Fruit fly (Drosophila melanogaster) whole organism, embryonic: ENCODE results near the gene rtv.

Source experiments
- ATbp ChIP-seq: fragments of 200-800 bp; sonication (Bioruptor generic); optimal IDR thresholded peaks from 2 replicates; lab custom pipeline; 2017; ENCODE audit warnings: missing biosample characterization, mild to moderate bottlenecking, missing genetic modification characterization, missing genetic modification reagents
- Awh ChIP-seq: fragments of 200-800 bp; sonication (Bioruptor generic); IDR thresholded peaks from 2 replicates; pipeline ENCODE4, ENCODE4 v1.3.6; 2022; ENCODE audit warnings: missing biosample characterization, missing genetic modification characterization
- Bteb2 ChIP-seq: fragments of 200-800 bp; sonication (Bioruptor generic); optimal IDR thresholded peaks from 2 replicates; lab custom pipeline; 2016; ENCODE audit warnings: missing biosample characterization, missing genetic modification characterization
- CG10462 ChIP-seq: fragments of 200-800 bp; sonication (Bioruptor generic); optimal IDR thresholded peaks from 2 replicates; lab custom pipeline; 2016; ENCODE audit warnings: missing biosample characterization, missing genetic modification characterization
- CG10979 ChIP-seq: fragments of 200-800 bp; sonication (Bioruptor generic); optimal IDR thresholded peaks from 2 replicates; lab custom pipeline; 2018; ENCODE audit warnings: missing biosample characterization, mild to moderate bottlenecking, missing genetic modification characterization, moderate library complexity
- CG12659 ChIP-seq: fragments of 200-800 bp; sonication (Bioruptor generic); optimal IDR thresholded peaks from 3 replicates; lab custom pipeline; 2017; ENCODE audit warnings: mild to moderate bottlenecking, missing biosample characterization, missing genetic modification reagents, missing genetic modification characterization
- CG13894 ChIP-seq: fragments of 200-800 bp; sonication (Bioruptor generic); optimal IDR thresholded peaks from 3 replicates; lab custom pipeline; 2018; ENCODE audit warnings: missing biosample characterization, mild to moderate bottlenecking, missing genetic modification characterization, moderate library complexity
- CG1647 ChIP-seq: fragments of 200-800 bp; sonication (Bioruptor generic); optimal IDR thresholded peaks from 3 replicates; lab custom pipeline; 2016; ENCODE audit warnings: missing biosample characterization, missing genetic modification characterization
- CG16813 ChIP-seq: fragments of 200-800 bp; sonication (Bioruptor generic); IDR thresholded peaks from 3 replicates; pipeline ENCODE4 v1.3.6; 2022; ENCODE audit warnings: missing biosample characterization, missing genetic modification characterization; ENCODE audit not compliant: partially characterized antibody
- CG18011 ChIP-seq: fragments of 200-800 bp; sonication (Bioruptor generic); optimal IDR thresholded peaks from 2 replicates; lab custom pipeline; 2017; ENCODE audit warnings: missing biosample characterization, missing genetic modification characterization, mild to moderate bottlenecking, moderate library complexity, missing genotype
- CG18599 ChIP-seq: fragments of 200-800 bp; sonication (Bioruptor generic); optimal IDR thresholded peaks from 3 replicates; lab custom pipeline; 2017; ENCODE audit warnings: missing biosample characterization, missing genetic modification characterization, mild to moderate bottlenecking, moderate library complexity, missing genetic modification reagents
- CG2116 ChIP-seq: fragments of 200-800 bp; sonication (Bioruptor generic); optimal IDR thresholded peaks from 3 replicates; lab custom pipeline; 2018; ENCODE audit warnings: missing biosample characterization, mild to moderate bottlenecking, missing genetic modification characterization
- CG32767 ChIP-seq: fragments of 200-800 bp; sonication (Bioruptor generic); IDR thresholded peaks from 2 replicates; pipeline ENCODE4 v1.3.6; 2022; ENCODE audit warnings: missing biosample characterization, missing genetic modification characterization
- CG42726 ChIP-seq: fragments of 200-800 bp; sonication (Bioruptor generic); IDR thresholded peaks from 2 replicates; pipeline ENCODE4 v1.3.6; 2022; ENCODE audit warnings: missing biosample characterization, missing genetic modification characterization; ENCODE audit not compliant: partially characterized antibody
- CG4282 ChIP-seq: fragments of 200-800 bp; sonication (Bioruptor generic); optimal IDR thresholded peaks from 2 replicates; lab custom pipeline; 2016; ENCODE audit warnings: missing biosample characterization, missing genetic modification characterization
- CG4617 ChIP-seq: fragments of 200-800 bp; sonication (Bioruptor generic); optimal IDR thresholded peaks from 3 replicates; lab custom pipeline; 2016; ENCODE audit warnings: missing biosample characterization, missing genetic modification characterization, borderline replicate concordance
- CG7372 ChIP-seq: fragments of 200-800 bp; sonication (Bioruptor generic); IDR thresholded peaks from 2 replicates; pipeline ENCODE4 v1.3.6; 2022; ENCODE audit warnings: missing biosample characterization, missing genetic modification characterization
- CG7987 ChIP-seq: fragments of 200-800 bp; sonication (Bioruptor generic); optimal IDR thresholded peaks from 2 replicates; lab custom pipeline; 2018; ENCODE audit warnings: missing biosample characterization, mild to moderate bottlenecking, missing genetic modification characterization, moderate library complexity
- Gug ChIP-seq: fragments of 200-800 bp; sonication (Bioruptor generic); IDR thresholded peaks from 4 replicates; pipeline ENCODE4 v1.3.6; 2022; ENCODE audit warnings: missing biosample characterization, missing genetic modification characterization
- Hmx ChIP-seq: fragments of 200-800 bp; sonication (Bioruptor generic); optimal IDR thresholded peaks from 2 replicates; lab custom pipeline; 2016; ENCODE audit warnings: missing biosample characterization, missing genetic modification characterization
- Hr51 ChIP-seq, 2 experiments: fragments of 200-800 bp; sonication (Bioruptor generic); optimal IDR thresholded peaks; 2 replicates in 1 of 2; 3 replicates in 1 of 2; lab custom pipeline; 2016 to 2018; ENCODE audit warnings: missing biosample characterization in 2 of 2, missing genetic modification characterization in 2 of 2, mild to moderate bottlenecking in 1 of 2, moderate library complexity in 1 of 2
- Hr78 ChIP-seq, 2 experiments: fragments of 200-800 bp in 1 of 2; fragments of >200 bp in 1 of 2; sonication (Bioruptor generic) in 1 of 2; optimal IDR thresholded peaks; 2 replicates each; lab custom pipeline; 2017 to 2019; ENCODE audit warnings: missing biosample characterization in 2 of 2, missing genetic modification characterization in 2 of 2, mild to moderate bottlenecking in 1 of 2, moderate library complexity in 1 of 2
- MESR4 ChIP-seq: fragments of 200-800 bp; sonication (Bioruptor generic); optimal IDR thresholded peaks from 2 replicates; lab custom pipeline; 2018; ENCODE audit warnings: missing biosample characterization, mild to moderate bottlenecking, missing genetic modification characterization, moderate library complexity
- Meics ChIP-seq: fragments of 200-800 bp; sonication (Bioruptor generic); optimal IDR thresholded peaks from 2 replicates; lab custom pipeline; 2017; ENCODE audit warnings: missing biosample characterization, mild to moderate bottlenecking, missing genetic modification characterization
- Myb ChIP-seq: fragments of 200-800 bp; sonication (Bioruptor generic); optimal IDR thresholded peaks from 2 replicates; lab custom pipeline; 2016; ENCODE audit warnings: missing biosample characterization, missing genetic modification characterization
- NC2β ChIP-seq: fragments of 200-800 bp; sonication (Bioruptor generic); optimal IDR thresholded peaks from 2 replicates; lab custom pipeline; 2016; ENCODE audit warnings: missing biosample characterization, missing genetic modification characterization
- Neu2 ChIP-seq: fragments of 200-800 bp; sonication (Bioruptor generic); optimal IDR thresholded peaks from 3 replicates; lab custom pipeline; 2016; ENCODE audit warnings: missing biosample characterization, missing genetic modification characterization, borderline replicate concordance
- al ChIP-seq: fragments of 200-800 bp; sonication (Bioruptor generic); IDR thresholded peaks from 2 replicates; pipeline ENCODE4 v1.3.6; 2022; ENCODE audit warnings: missing biosample characterization, missing genetic modification characterization
- btn ChIP-seq: fragments of 200-800 bp; sonication (Bioruptor generic); optimal IDR thresholded peaks from 2 replicates; lab custom pipeline; 2016; ENCODE audit warnings: missing biosample characterization, missing genetic modification characterization
- fd64A ChIP-seq: fragments of 200-800 bp; sonication (Bioruptor generic); optimal IDR thresholded peaks from 3 replicates; lab custom pipeline; 2018; ENCODE audit warnings: missing biosample characterization, mild to moderate bottlenecking, missing genetic modification characterization
- gsb ChIP-seq: fragments of 200-800 bp; sonication (Bioruptor generic); IDR thresholded peaks from 2 replicates; pipeline ENCODE4 v1.3.6; 2022; ENCODE audit warnings: missing biosample characterization, missing genetic modification characterization
- hth ChIP-seq: fragments of >200 bp; optimal IDR thresholded peaks from 2 replicates; lab custom pipeline; 2017; ENCODE audit warnings: inconsistent platforms
- kah ChIP-seq: fragments of 200-800 bp; sonication (Bioruptor generic); optimal IDR thresholded peaks from 2 replicates; lab custom pipeline; 2018; ENCODE audit warnings: missing biosample characterization, mild to moderate bottlenecking, missing genetic modification characterization
- kay ChIP-seq: fragments of 200-800 bp; sonication (Bioruptor generic); optimal IDR thresholded peaks from 2 replicates; lab custom pipeline; 2016; ENCODE audit warnings: missing biosample characterization, missing genetic modification characterization
- lbe ChIP-seq: fragments of 200-800 bp; sonication (Bioruptor generic); optimal IDR thresholded peaks from 2 replicates; lab custom pipeline; 2016; ENCODE audit warnings: missing biosample characterization, mild to moderate bottlenecking, missing genetic modification characterization
- mld ChIP-seq: fragments of 200-800 bp; sonication (Bioruptor generic); IDR thresholded peaks from 3 replicates; pipeline ENCODE4 v1.3.6; 2022; ENCODE audit warnings: missing biosample characterization, missing genetic modification characterization; ENCODE audit not compliant: partially characterized antibody
- odd ChIP-seq: fragments of 200-800 bp; sonication (Bioruptor generic); optimal IDR thresholded peaks from 2 replicates; lab custom pipeline; 2017; ENCODE audit warnings: missing biosample characterization, mild to moderate bottlenecking, missing genetic modification characterization
- phol ChIP-seq: fragments of 200-800 bp; sonication (Bioruptor generic); optimal IDR thresholded peaks from 3 replicates; lab custom pipeline; 2018; ENCODE audit warnings: missing biosample characterization, mild to moderate bottlenecking, missing genetic modification characterization, moderate library complexity
- pnt ChIP-seq: fragments of 200-800 bp; sonication (Bioruptor generic); optimal IDR thresholded peaks from 3 replicates; lab custom pipeline; 2016; ENCODE audit warnings: missing biosample characterization, missing genetic modification characterization
- prd ChIP-seq, 3 experiments: fragments of >200 bp in 2 of 3; fragments of 200-800 bp in 1 of 3; sonication (Bioruptor generic) in 1 of 3; optimal IDR thresholded peaks in 2 of 3; IDR thresholded peaks in 1 of 3; 2 replicates in 2 of 3; 3 replicates in 1 of 3; pipeline versions ENCODE4 v1.3.6 to Lab custom; 2017 to 2022; ENCODE audit warnings: missing biosample characterization in 1 of 3, missing genetic modification characterization in 1 of 3
- ranshi ChIP-seq: fragments of 200-800 bp; sonication (Bioruptor generic); IDR thresholded peaks from 2 replicates; pipeline ENCODE4 v1.3.6; 2022; ENCODE audit warnings: missing biosample characterization, missing genetic modification characterization
- sima ChIP-seq: fragments of 200-800 bp; sonication (Bioruptor generic); optimal IDR thresholded peaks from 2 replicates; lab custom pipeline; 2016; ENCODE audit warnings: missing biosample characterization, missing genetic modification characterization
- sisA ChIP-seq: fragments of 200-800 bp; sonication (Bioruptor generic); IDR thresholded peaks from 2 replicates; pipeline ENCODE4 v1.3.6; 2022; ENCODE audit warnings: missing biosample characterization, missing genetic modification characterization
- sr ChIP-seq: fragments of 200-800 bp; sonication (Bioruptor generic); IDR thresholded peaks from 3 replicates; pipeline ENCODE4 v1.3.6; 2022; ENCODE audit warnings: missing biosample characterization, missing genetic modification characterization
- toy ChIP-seq: fragments of 200-800 bp; sonication (Bioruptor generic); IDR thresholded peaks from 2 replicates; pipeline ENCODE4 v1.3.6; 2022; ENCODE audit warnings: missing biosample characterization, missing genetic modification characterization
- wek ChIP-seq: fragments of 200-800 bp; sonication (Bioruptor generic); optimal IDR thresholded peaks from 3 replicates; lab custom pipeline; 2018; ENCODE audit warnings: missing biosample characterization, mild to moderate bottlenecking, missing genetic modification characterization, moderate library complexity
- z ChIP-seq: fragments of 200-800 bp; sonication (Bioruptor generic); IDR thresholded peaks from 3 replicates; pipeline ENCODE4 v1.3.6; 2022; ENCODE audit warnings: missing biosample characterization, missing genetic modification characterization

rtv gene

DNA sequence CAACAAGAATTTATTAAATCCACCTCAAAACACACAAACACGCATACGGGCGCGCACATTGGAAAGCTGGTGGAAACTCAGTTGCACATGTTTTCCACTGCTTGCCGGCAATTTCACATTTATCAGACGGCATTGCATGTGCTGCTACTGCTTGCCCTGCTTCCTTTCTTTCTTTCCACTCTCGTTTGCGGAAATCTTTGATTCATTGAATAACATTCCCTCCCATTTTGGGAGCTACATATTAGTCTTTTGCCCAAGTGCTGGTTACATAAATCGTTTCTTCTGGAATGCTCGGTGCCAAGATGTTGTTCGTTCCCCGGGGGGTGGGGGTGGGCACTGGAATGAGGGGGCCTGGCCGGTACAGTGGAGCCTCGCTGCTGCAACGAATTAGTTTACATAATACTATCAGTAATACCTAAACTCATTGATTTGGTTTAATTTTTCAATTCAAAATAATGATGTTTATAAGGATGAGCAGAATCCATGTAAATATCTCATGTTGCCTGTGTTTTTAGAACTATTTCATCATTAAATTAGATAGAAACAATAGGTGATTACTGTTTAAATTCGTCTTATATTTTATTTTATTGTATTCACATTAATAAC lies 44.8 kb downstream of the rtv start (continued):
- peak; percentile 12 for TF ChIP-seq phol (tag; lab: Kevin White, UChicago)
- no peak for TF ChIP-seq CG13894 (tag; lab: Kevin White, UChicago)
- TF ChIP-seq sisA = 0 out of 2 replicates have a peak, but pooled peaks have one; percentile 20
- TF ChIP-seq mld (GFP tag; lab: Robert Waterston, UW) = no peak
- TF ChIP-seq Hr51 (GFP tag; optimal IDR thresholded peaks at IDR 0.05; lab: Kevin White, UChicago) = no peak
- TF ChIP-seq CG18011 (GFP tag; lab: Kevin White, UChicago) = no peak
- TF ChIP-seq Awh (GFP tag; lab: Robert Waterston, UW) = no peak
- peak; percentile 22 for TF ChIP-seq CG18599 (GFP tag; lab: Kevin White, UChicago)
- TF ChIP-seq Hmx (GFP tag; lab: Kevin White, UChicago) = no peak
- no peak for TF ChIP-seq Neu2
- no peak for TF ChIP-seq lbe (GFP tag; lab: Kevin White, UChicago)
- no peak for TF ChIP-seq odd (GFP tag; lab: Kevin White, UChicago)
- no peak for TF ChIP-seq sima
- TF ChIP-seq NC2β (GFP tag; lab: Kevin White, UChicago) = no peak
- no peak for TF ChIP-seq Bteb2

DNA sequence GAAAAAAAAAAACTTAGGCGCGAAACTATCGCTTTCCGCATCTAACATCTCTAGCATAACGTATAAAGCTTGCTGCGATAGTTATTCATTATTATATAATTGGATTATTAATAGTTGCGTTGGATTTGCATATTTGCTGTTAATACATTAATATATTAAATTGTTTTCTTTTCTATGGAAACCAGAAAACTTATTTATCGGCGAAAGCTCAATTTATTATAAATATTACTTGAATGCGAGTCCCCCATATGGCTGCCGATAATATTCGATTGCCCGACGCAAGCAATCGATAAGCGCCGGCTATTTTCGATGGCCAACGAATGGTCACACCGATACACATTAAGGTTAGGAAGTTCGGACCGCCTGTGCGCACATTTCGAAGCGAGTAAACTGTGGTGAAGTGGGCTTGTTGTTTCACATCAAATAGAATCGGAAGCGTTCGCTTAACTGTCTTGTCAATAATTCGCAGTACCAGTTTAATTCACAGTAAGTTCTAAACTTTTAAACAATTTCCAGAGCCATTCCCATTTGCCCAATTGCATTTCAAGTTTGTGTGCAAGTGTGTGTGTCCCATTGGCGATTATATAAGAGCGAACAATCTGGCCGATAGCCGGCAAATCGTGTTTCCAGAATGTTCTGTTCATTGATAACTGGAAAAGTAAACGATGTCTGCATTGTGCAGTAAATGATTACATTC lies 45.5 kb downstream of the rtv start, which contains the start of gene Hsp60A:
TSS of gene Hsp60A (plus strand) at position 335 of the 697 bp plus-strand sequence.
- TF ChIP-seq Hr78 (GFP tag; optimal IDR thresholded peaks at IDR 0.05; lab: Kevin White, UChicago) = no peak
- no peak for TF ChIP-seq CG7987 (GFP tag; lab: Kevin White, UChicago)
- no peak for TF ChIP-seq fd64A (GFP tag; lab: Kevin White, UChicago)
- TF ChIP-seq CG4282 = no peak
- TF ChIP-seq ranshi (GFP tag; lab: Robert Waterston, UW) = no peak; the same call in 1 of the 2 replicates
- no peak for TF ChIP-seq CG10462
- TF ChIP-seq prd (optimal IDR thresholded peaks at IDR 0.05; lab: Kevin White, UChicago) = no peak
- TF ChIP-seq prd (GFP tag; IDR thresholded peaks at IDR 0.05; lab: Robert Waterston, UW) = peak; percentile 54; the same call in 2 of the 3 replicates
- TF ChIP-seq kah (GFP tag; lab: Kevin White, UChicago) = no peak
- no peak for TF ChIP-seq CG4617
- TF ChIP-seq sr (GFP tag; lab: Robert Waterston, UW) = no peak
- TF ChIP-seq CG10979 (tag; lab: Kevin White, UChicago) = peak; percentile 31
- no peak for TF ChIP-seq Myb (GFP tag; lab: Kevin White, UChicago)
- peak; percentile 9 for TF ChIP-seq ATbp (GFP tag; lab: Kevin White, UChicago)
- TF ChIP-seq CG2116 (GFP tag; lab: Kevin White, UChicago) = peak; percentile 74
- TF ChIP-seq gsb = no peak
- peak; percentile 35; the same call in 1 of the 2 replicates for TF ChIP-seq al (GFP tag; lab: Robert Waterston, UW)
- no peak for TF ChIP-seq CG7372 (GFP tag; lab: Robert Waterston, UW)
- no peak for TF ChIP-seq Gug (GFP tag; lab: Robert Waterston, UW)
- TF ChIP-seq CG12659 (GFP tag; lab: Kevin White, UChicago) = peak; percentile 54
- TF ChIP-seq toy (GFP tag; lab: Robert Waterston, UW) = no peak
- peak; percentile 33 for TF ChIP-seq Meics (GFP tag; lab: Kevin White, UChicago)
- TF ChIP-seq hth (lab: Kevin White, UChicago) = no peak
- peak; percentile 80 for TF ChIP-seq CG16813 (GFP tag; lab: Robert Waterston, UW)
- TF ChIP-seq wek = peak; percentile 97
- TF ChIP-seq kay (GFP tag; lab: Kevin White, UChicago) = peak; percentile 15
- no peak for TF ChIP-seq CG32767 (GFP tag; lab: Robert Waterston, UW)
- no peak for TF ChIP-seq pnt
- TF ChIP-seq MESR4 (GFP tag; lab: Kevin White, UChicago) = peak; percentile 42
- TF ChIP-seq CG1647 (GFP tag; lab: Kevin White, UChicago) = no peak
- no peak for TF ChIP-seq CG42726 (GFP tag; lab: Robert Waterston, UW)
- no peak for TF ChIP-seq z (GFP tag; lab: Robert Waterston, UW)
- TF ChIP-seq btn (GFP tag; lab: Kevin White, UChicago) = no peak
